Fruit fly (Drosophila melanogaster): ENCODE data around the gene BTBD9.

BTBD9 gene

DNA sequence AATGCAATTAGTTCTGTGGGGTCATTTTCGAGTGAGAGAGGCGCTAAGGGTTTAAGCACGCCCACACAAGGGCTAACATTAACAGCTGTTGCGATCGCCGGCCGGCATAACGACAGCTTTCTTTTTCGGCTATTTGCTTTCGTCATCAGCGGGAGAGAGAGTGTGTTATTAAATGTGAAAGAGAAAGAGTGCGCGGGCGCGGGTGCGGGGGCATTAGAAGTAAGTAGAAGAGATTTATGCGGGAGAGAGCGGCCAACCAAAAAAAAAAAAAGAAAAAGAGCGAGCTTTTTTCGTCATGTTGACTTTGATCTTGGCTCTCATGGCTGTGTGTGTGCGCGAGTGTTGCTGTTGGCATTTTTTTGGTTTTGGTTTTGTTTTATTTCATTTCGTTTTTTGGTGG is 45.8 kb downstream of the BTBD9 start:
- TF ChIP-seq noc (tag; optimal IDR thresholded peaks at IDR 0.05) = no peak

- no peak for TF ChIP-seq noc (tag; optimal IDR thresholded peaks at IDR 0.05)
These were observed 46.6 kb downstream of the BTBD9 start for dm6 chrX:10814832-10815372.

DNA sequence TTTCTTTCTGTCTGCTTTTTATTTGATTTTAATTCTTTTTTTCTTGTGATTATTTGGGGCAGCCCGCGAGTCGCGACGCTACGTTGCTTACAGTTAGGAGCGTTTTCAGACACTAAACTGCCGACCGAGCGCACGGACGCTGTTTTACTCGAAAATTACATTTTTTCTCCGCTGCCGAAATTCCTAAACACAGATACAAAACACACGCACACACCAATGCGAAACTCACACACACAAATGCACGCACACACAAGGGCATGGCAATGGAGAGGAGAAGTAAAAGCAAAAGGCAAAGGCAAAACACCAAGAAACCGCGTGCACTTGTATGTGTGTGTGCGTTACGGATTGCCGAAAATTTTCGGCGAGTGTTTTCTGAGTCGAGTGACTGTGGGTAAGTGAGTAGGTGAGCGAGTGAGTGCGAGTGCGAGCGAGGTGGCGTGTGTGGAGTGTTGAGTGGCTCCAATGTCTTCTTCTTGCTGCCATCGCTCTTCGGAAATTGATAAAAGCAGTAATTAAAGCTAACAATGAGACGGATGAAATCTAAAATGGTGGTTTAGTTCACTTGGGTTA is 47.3 kb downstream of the BTBD9 start:
- peak; percentile 18 for TF ChIP-seq noc (tag; optimal IDR thresholded peaks at IDR 0.05)

dm6 chrX:10816856-10817255 is 48.5 kb downstream of the BTBD9 start:
- TF ChIP-seq noc (tag; optimal IDR thresholded peaks at IDR 0.05) = no peak

- no peak for TF ChIP-seq noc (tag; optimal IDR thresholded peaks at IDR 0.05)
These were observed 52.4 kb downstream of the BTBD9 start for dm6 chrX:10820741-10821140.
